Fruit fly (Drosophila melanogaster) whole organism, embryonic: ENCODE results near the gene be.

Source experiments
- CG10431 ChIP-seq: fragments of 200-800 bp; sonication (Bioruptor generic); optimal IDR thresholded peaks from 3 replicates; lab custom pipeline; 2018; ENCODE audit warnings: missing biosample characterization, mild to moderate bottlenecking, missing genetic modification characterization
- CG10959 ChIP-seq: fragments of 200-800 bp; sonication (Bioruptor generic); IDR thresholded peaks from 2 replicates; pipeline ENCODE4 v1.3.6; 2022; ENCODE audit warnings: missing biosample characterization, missing genetic modification characterization
- CG11695 ChIP-seq: fragments of 200-800 bp; sonication (Bioruptor generic); IDR thresholded peaks from 3 replicates; pipeline ENCODE4 v1.3.6; 2022; ENCODE audit warnings: missing biosample characterization, missing genetic modification characterization
- CG17186 ChIP-seq: fragments of 200-800 bp; sonication (Bioruptor generic); optimal IDR thresholded peaks from 3 replicates; lab custom pipeline; 2017; ENCODE audit warnings: missing biosample characterization, missing genetic modification reagents, missing genetic modification characterization
- CG17568 ChIP-seq: fragments of 200-800 bp; sonication (Bioruptor generic); optimal IDR thresholded peaks from 2 replicates; lab custom pipeline; 2018; ENCODE audit warnings: missing biosample characterization, mild to moderate bottlenecking, missing genetic modification characterization, moderate library complexity
- CG17912 ChIP-seq: fragments of 200-800 bp; sonication (Bioruptor generic); optimal IDR thresholded peaks from 2 replicates; lab custom pipeline; 2018; ENCODE audit warnings: missing biosample characterization, mild to moderate bottlenecking, missing genetic modification characterization
- CG2678 ChIP-seq: fragments of 200-800 bp; sonication (Bioruptor generic); optimal IDR thresholded peaks from 3 replicates; lab custom pipeline; 2019; ENCODE audit warnings: missing biosample characterization, mild to moderate bottlenecking, missing genetic modification characterization, moderate library complexity
- CG2889 ChIP-seq: fragments of 200-800 bp; sonication (Bioruptor generic); IDR thresholded peaks from 3 replicates; pipeline ENCODE4 v1.3.6; 2022; ENCODE audit warnings: missing biosample characterization, missing genetic modification characterization
- CG32532 ChIP-seq: fragments of 200-800 bp; sonication (Bioruptor generic); IDR thresholded peaks from 2 replicates; pipeline ENCODE4 v1.3.6; 2022; ENCODE audit warnings: missing biosample characterization, missing genetic modification characterization
- CG34422 ChIP-seq: fragments of 200-800 bp; sonication (Bioruptor generic); IDR thresholded peaks from 3 replicates; pipeline ENCODE4 v1.3.6; 2022; ENCODE audit warnings: missing biosample characterization, missing genetic modification characterization
- CG4404 ChIP-seq: fragments of 200-800 bp; sonication (Bioruptor generic); IDR thresholded peaks from 2 replicates; pipeline ENCODE4 v1.3.6; 2022; ENCODE audit warnings: missing biosample characterization, missing genetic modification characterization
- CG4424 ChIP-seq: fragments of 200-800 bp; sonication (Bioruptor generic); optimal IDR thresholded peaks from 3 replicates; lab custom pipeline; 2016; ENCODE audit warnings: missing biosample characterization, missing genetic modification characterization
- CG5180 ChIP-seq: fragments of 200-800 bp; sonication (Bioruptor generic); optimal IDR thresholded peaks from 3 replicates; lab custom pipeline; 2017; ENCODE audit warnings: missing biosample characterization, missing genetic modification characterization, mild to moderate bottlenecking, moderate library complexity, missing genetic modification reagents
- CkIIα-i1 ChIP-seq: fragments of 200-800 bp; sonication (Bioruptor generic); IDR thresholded peaks from 2 replicates; pipeline ENCODE4 v1.3.6; 2022; ENCODE audit warnings: missing biosample characterization, missing genetic modification characterization
- Dip3 ChIP-seq: fragments of 200-800 bp; sonication (Bioruptor generic); optimal IDR thresholded peaks from 3 replicates; lab custom pipeline; 2016; ENCODE audit warnings: missing biosample characterization, missing genetic modification characterization
- Dll ChIP-seq: fragments of 200-800 bp; sonication (Bioruptor generic); IDR thresholded peaks from 4 replicates; pipeline ENCODE4 v1.3.6; 2022; ENCODE audit warnings: missing biosample characterization, missing genetic modification characterization; ENCODE audit not compliant: partially characterized antibody
- Dp ChIP-seq: fragments of 200-800 bp; sonication (Bioruptor generic); optimal IDR thresholded peaks from 2 replicates; lab custom pipeline; 2018; ENCODE audit warnings: missing biosample characterization, mild to moderate bottlenecking, missing genetic modification characterization, moderate library complexity
- Eip74EF ChIP-seq, 2 experiments: fragments of 200-800 bp in 1 of 2; fragments of >200 bp in 1 of 2; sonication (Bioruptor generic) in 1 of 2; optimal IDR thresholded peaks; 2 replicates each; lab custom pipeline; 2017 to 2019; ENCODE audit warnings: missing biosample characterization in 2 of 2, missing genetic modification characterization in 2 of 2, mild to moderate bottlenecking in 1 of 2, moderate library complexity in 1 of 2
- Fer1 ChIP-seq: fragments of 200-800 bp; sonication (Bioruptor generic); optimal IDR thresholded peaks from 2 replicates; lab custom pipeline; 2017; ENCODE audit warnings: missing biosample characterization, mild to moderate bottlenecking, missing genetic modification characterization
- HLH3B ChIP-seq: fragments of 200-800 bp; sonication (Bioruptor generic); IDR thresholded peaks from 2 replicates; pipeline ENCODE4 v1.3.6; 2022; ENCODE audit warnings: missing biosample characterization, missing genetic modification characterization
- HLH54F ChIP-seq: fragments of 200-800 bp; sonication (Bioruptor generic); optimal IDR thresholded peaks from 3 replicates; lab custom pipeline; 2016; ENCODE audit warnings: missing biosample characterization, missing genetic modification characterization
- NFAT ChIP-seq: fragments of 200-800 bp; sonication (Bioruptor generic); IDR thresholded peaks from 2 replicates; pipeline ENCODE4 v1.3.6; 2022; ENCODE audit warnings: missing biosample characterization, missing genetic modification characterization
- Opbp ChIP-seq: fragments of 200-800 bp; sonication (Bioruptor generic); IDR thresholded peaks from 3 replicates; pipeline ENCODE4 v1.3.6; 2022; ENCODE audit warnings: missing biosample characterization, missing genetic modification characterization; ENCODE audit not compliant: partially characterized antibody
- Usf ChIP-seq: fragments of 200-800 bp; sonication (Bioruptor generic); optimal IDR thresholded peaks from 2 replicates; lab custom pipeline; 2017; ENCODE audit warnings: missing genotype, missing biosample characterization, missing genetic modification characterization
- Xrp1 ChIP-seq: fragments of 200-800 bp; sonication (Bioruptor generic); IDR thresholded peaks from 2 replicates; pipeline ENCODE4 v1.3.6; 2022; ENCODE audit warnings: missing biosample characterization, missing genetic modification characterization
- ac ChIP-seq: fragments of 200-800 bp; sonication (Bioruptor generic); optimal IDR thresholded peaks from 3 replicates; lab custom pipeline; 2017; ENCODE audit warnings: missing biosample characterization, mild to moderate bottlenecking, missing genetic modification characterization
- al ChIP-seq: fragments of 200-800 bp; sonication (Bioruptor generic); IDR thresholded peaks from 2 replicates; pipeline ENCODE4 v1.3.6; 2022; ENCODE audit warnings: missing biosample characterization, missing genetic modification characterization
- ara ChIP-seq: fragments of 200-800 bp; sonication (Bioruptor generic); IDR thresholded peaks from 2 replicates; pipeline ENCODE4 v1.3.6; 2022; ENCODE audit warnings: missing biosample characterization, missing genetic modification characterization
- cas ChIP-seq: fragments of 200-800 bp; sonication (Bioruptor generic); IDR thresholded peaks from 2 replicates; pipeline ENCODE4 v1.3.6; 2022; ENCODE audit warnings: missing biosample characterization, missing genetic modification characterization
- chn ChIP-seq: fragments of 200-800 bp; sonication (Bioruptor generic); optimal IDR thresholded peaks from 2 replicates; lab custom pipeline; 2016; ENCODE audit warnings: missing biosample characterization, missing genetic modification characterization
- croc ChIP-seq: fragments of 200-800 bp; sonication (Bioruptor generic); conservative IDR thresholded peaks from 3 replicates; pipeline ENCODE4 v1.3.6; 2022; ENCODE audit warnings: missing biosample characterization, missing genetic modification characterization
- dmrt11E ChIP-seq: fragments of 200-800 bp; sonication (Bioruptor generic); optimal IDR thresholded peaks from 3 replicates; lab custom pipeline; 2018; ENCODE audit warnings: missing biosample characterization, mild to moderate bottlenecking, missing genetic modification characterization, moderate library complexity
- dysf ChIP-seq: fragments of 200-800 bp; sonication (Bioruptor generic); IDR thresholded peaks from 3 replicates; pipeline ENCODE4 v1.3.6; 2022; ENCODE audit warnings: missing biosample characterization, missing genetic modification characterization
- fru ChIP-seq: fragments of >200 bp; optimal IDR thresholded peaks from 2 replicates; lab custom pipeline; 2017
- gsb ChIP-seq: fragments of 200-800 bp; sonication (Bioruptor generic); IDR thresholded peaks from 2 replicates; pipeline ENCODE4 v1.3.6; 2022; ENCODE audit warnings: missing biosample characterization, missing genetic modification characterization
- her ChIP-seq: fragments of 200-800 bp; sonication (Bioruptor generic); optimal IDR thresholded peaks from 2 replicates; lab custom pipeline; 2016; ENCODE audit warnings: missing biosample characterization, missing genetic modification characterization
- lilli ChIP-seq: fragments of 200-800 bp; sonication (Bioruptor generic); optimal IDR thresholded peaks from 3 replicates; lab custom pipeline; 2016; ENCODE audit warnings: missing biosample characterization, missing genetic modification characterization
- pan ChIP-seq, 4 experiments: fragments of >200 bp in 3 of 4; fragments of 200-800 bp in 1 of 4; sonication (Bioruptor generic) in 1 of 4; optimal IDR thresholded peaks in 3 of 4; IDR thresholded peaks in 1 of 4; 2 replicates each; pipeline versions ENCODE4 v1.3.6 to Lab custom; 2017 to 2022; ENCODE audit warnings: missing biosample characterization in 2 of 4, missing genetic modification characterization in 2 of 4, mixed read lengths in 1 of 4
- pfk ChIP-seq: fragments of 200-800 bp; sonication (Bioruptor generic); optimal IDR thresholded peaks from 2 replicates; lab custom pipeline; 2018; ENCODE audit warnings: missing biosample characterization, mild to moderate bottlenecking, missing genetic modification characterization, moderate library complexity
- pita ChIP-seq: fragments of 200-800 bp; sonication (Bioruptor generic); optimal IDR thresholded peaks from 2 replicates; lab custom pipeline; 2017; ENCODE audit warnings: missing biosample characterization, mild to moderate bottlenecking, missing genetic modification characterization
- psq ChIP-seq: fragments of 200-800 bp; sonication (Bioruptor generic); optimal IDR thresholded peaks from 2 replicates; lab custom pipeline; 2017; ENCODE audit warnings: missing biosample characterization, missing genetic modification characterization
- pum ChIP-seq: fragments of 200-800 bp; sonication (Bioruptor generic); optimal IDR thresholded peaks from 2 replicates; lab custom pipeline; 2016; ENCODE audit warnings: missing biosample characterization, missing genetic modification characterization
- sens-2 ChIP-seq: fragments of 200-800 bp; sonication (Bioruptor generic); IDR thresholded peaks from 2 replicates; pipeline ENCODE4 v1.3.6; 2022; ENCODE audit warnings: missing biosample characterization, missing genetic modification characterization
- sisA ChIP-seq: fragments of 200-800 bp; sonication (Bioruptor generic); IDR thresholded peaks from 2 replicates; pipeline ENCODE4 v1.3.6; 2022; ENCODE audit warnings: missing biosample characterization, missing genetic modification characterization
- slp2 ChIP-seq: fragments of 200-800 bp; sonication (Bioruptor generic); optimal IDR thresholded peaks from 2 replicates; lab custom pipeline; 2016; ENCODE audit warnings: missing biosample characterization, missing genetic modification characterization
- ttk ChIP-seq: fragments of 200-800 bp; sonication (Bioruptor generic); IDR thresholded peaks from 2 replicates; pipeline ENCODE4 v2.1.2; 2022; ENCODE audit warnings: missing biosample characterization, missing genetic modification characterization
- tup ChIP-seq: fragments of 200-800 bp; sonication (Bioruptor generic); optimal IDR thresholded peaks from 2 replicates; lab custom pipeline; 2016; ENCODE audit warnings: missing biosample characterization, mild to moderate bottlenecking, missing genetic modification characterization, moderate library complexity
- twi ChIP-seq: fragments of 200-800 bp; optimal IDR thresholded peaks from 2 replicates; lab custom pipeline; 2019; ENCODE audit warnings: missing biosample characterization, mild to moderate bottlenecking, missing genetic modification characterization, moderate library complexity
- wdn ChIP-seq: fragments of 200-800 bp; sonication (Bioruptor generic); IDR thresholded peaks from 2 replicates; pipeline ENCODE4 v1.3.6; 2022; ENCODE audit warnings: missing biosample characterization, missing genetic modification characterization
- wor ChIP-seq: fragments of 200-800 bp; sonication (Bioruptor generic); IDR thresholded peaks from 2 replicates; pipeline ENCODE4 v1.3.6; 2022; ENCODE audit warnings: missing biosample characterization, missing genetic modification characterization
- zen2 ChIP-seq: fragments of 200-800 bp; sonication (Bioruptor generic); IDR thresholded peaks from 3 replicates; pipeline ENCODE4 v1.3.6; 2022; ENCODE audit warnings: missing biosample characterization, missing genetic modification characterization; ENCODE audit not compliant: partially characterized antibody

Gene be

dm6 chrX:15076038-15076575 is 51.9 kb downstream of the be start, which contains the start of gene Lsd-2 (continued):
- no peak for TF ChIP-seq dysf
- TF ChIP-seq tup (GFP tag; lab: Kevin White, UChicago) = no peak
- TF ChIP-seq zen2 (GFP tag; lab: Robert Waterston, UW) = no peak
- no peak for TF ChIP-seq Opbp (GFP tag; lab: Robert Waterston, UW)
- 0 out of 2 replicates have a peak, but pooled peaks have one; percentile 13 for TF ChIP-seq sisA
- no peak for TF ChIP-seq pum (GFP tag; lab: Kevin White, UChicago)
- TF ChIP-seq HLH54F (GFP tag; lab: Kevin White, UChicago) = peak; percentile 23
- TF ChIP-seq CG10959 (GFP tag; lab: Robert Waterston, UW) = no peak
- TF ChIP-seq wor = no peak
- no peak for TF ChIP-seq Dll
- no peak for TF ChIP-seq HLH3B (GFP tag; lab: Robert Waterston, UW)
- TF ChIP-seq gsb = no peak
- TF ChIP-seq ttk (GFP tag; lab: Robert Waterston, UW) = no peak
- no peak for TF ChIP-seq Fer1 (GFP tag; lab: Kevin White, UChicago)
- TF ChIP-seq Dip3 (GFP tag; lab: Kevin White, UChicago) = peak; percentile 28
- TF ChIP-seq pan (optimal IDR thresholded peaks at IDR 0.05; lab: Kevin White, UChicago) = no peak
- peak in 1 of 2 experiments; percentile 46 for TF ChIP-seq pan (GFP tag; optimal IDR thresholded peaks at IDR 0.05 in 1 of 2, IDR thresholded peaks at IDR 0.05 in 1 of 2)
- no peak for TF ChIP-seq CG17186 (GFP tag; lab: Kevin White, UChicago)
- TF ChIP-seq CG5180 (GFP tag; lab: Kevin White, UChicago) = no peak
- no peak for TF ChIP-seq wdn (GFP tag; lab: Robert Waterston, UW)
- no peak for TF ChIP-seq twi (tag; lab: Kevin White, UChicago)
- no peak for TF ChIP-seq ac (GFP tag; lab: Kevin White, UChicago)
- TF ChIP-seq cas (GFP tag; lab: Robert Waterston, UW) = no peak
- TF ChIP-seq CG17568 (GFP tag; lab: Kevin White, UChicago) = no peak
- peak; percentile 35; the same call in 1 of the 2 replicates for TF ChIP-seq CG32532
- TF ChIP-seq CkIIα-i1 (GFP tag; lab: Robert Waterston, UW) = no peak
- no peak for TF ChIP-seq CG11695 (GFP tag; lab: Robert Waterston, UW)
- TF ChIP-seq chn = no peak
- 0 out of 2 replicates have a peak, but pooled peaks have one; percentile 6 for TF ChIP-seq ara (GFP tag; lab: Robert Waterston, UW)
- no peak for TF ChIP-seq Dp (GFP tag; lab: Kevin White, UChicago)
- no peak for TF ChIP-seq croc (GFP tag; lab: Robert Waterston, UW)
- TF ChIP-seq CG4424 (GFP tag; lab: Kevin White, UChicago) = no peak
- no peak for TF ChIP-seq CG10431 (GFP tag; lab: Kevin White, UChicago)
- TF ChIP-seq sens-2 = no peak
- TF ChIP-seq Usf (GFP tag; lab: Kevin White, UChicago) = no peak
- TF ChIP-seq CG4404 = no peak
- no peak for TF ChIP-seq pita (GFP tag; lab: Kevin White, UChicago)
- TF ChIP-seq Xrp1 = peak; percentile 12; the same call in 1 of the 2 replicates
- no peak for TF ChIP-seq Eip74EF (GFP tag; optimal IDR thresholded peaks at IDR 0.05; lab: Kevin White, UChicago)
- peak; percentile 17 for TF ChIP-seq slp2 (GFP tag; lab: Kevin White, UChicago)
- TF ChIP-seq al (GFP tag; lab: Robert Waterston, UW) = no peak
- peak; percentile 42 for TF ChIP-seq lilli (GFP tag; lab: Kevin White, UChicago)
- TF ChIP-seq fru (lab: Kevin White, UChicago) = no peak
- TF ChIP-seq CG2889 (GFP tag; lab: Robert Waterston, UW) = no peak
- TF ChIP-seq NFAT = peak; percentile 48; the same call in 1 of the 2 replicates
- TF ChIP-seq CG34422 = 0 out of 3 replicates have a peak, but pooled peaks have one; percentile 47
- peak; percentile 49 for TF ChIP-seq her
- TF ChIP-seq dmrt11E (tag; lab: Kevin White, UChicago) = no peak
- TF ChIP-seq pfk (GFP tag; lab: Kevin White, UChicago) = peak; percentile 72
- peak; percentile 51 for TF ChIP-seq psq
- no peak for TF ChIP-seq CG17912 (GFP tag; lab: Kevin White, UChicago)
- TF ChIP-seq CG2678 (tag; lab: Kevin White, UChicago) = peak; percentile 53
